5 worm cellular contexts compared by ENCODE assay signal in genomic region chrIII:4808089-4808488, ce11.
TF ChIP-seq lines count a peak whose summit lies in the region.

No protein-coding gene starts in this region.

TF ChIP-seq in whole organism, L3 larva, 47 proteins besides CTCF, POLR2A, EP300 and RAD21:
- TF ChIP-seq mdl-1 (tag; optimal IDR thresholded peaks at IDR 0.05; lab: Kevin White, UChicago) (no peak), nfya-1 (tag; optimal IDR thresholded peaks at IDR 0.05; lab: Kevin White, UChicago; ENCODE audit: insufficient read depth) (peak; percentile 98)
TF ChIP-seq in whole organism, L3 larva: peak in this region for 1.

TF ChIP-seq in whole organism, L4 larva, 104 proteins besides CTCF, POLR2A, EP300 and RAD21:
- TF ChIP-seq daf-16 (GFP tag; optimal IDR thresholded peaks at IDR 0.05; lab: Kevin White, UChicago) (no peak), daf-16 (tag; optimal IDR thresholded peaks at IDR 0.05; lab: Kevin White, UChicago) (peak; percentile 9), lin-38 (GFP tag; IDR thresholded peaks at IDR 0.05; lab: Robert Waterston, UW) (0 out of 2 replicates have a peak, but pooled peaks have one; percentile 17), ceh-82 (tag; optimal IDR thresholded peaks at IDR 0.05; lab: Kevin White, UChicago) (no peak)
TF ChIP-seq in whole organism, L4 larva: peak in this region for 2.

TF ChIP-seq in whole organism, late embryonic, 69 proteins besides CTCF, POLR2A, EP300 and RAD21:
- TF ChIP-seq nfya-1 (tag; optimal IDR thresholded peaks at IDR 0.05; lab: Kevin White, UChicago) (peak; percentile 85), hlh-8 (tag; optimal IDR thresholded peaks at IDR 0.05; lab: Kevin White, UChicago) (no peak), madf-2 (tag; optimal IDR thresholded peaks at IDR 0.05; lab: Kevin White, UChicago) (no peak)

TF ChIP-seq in whole organism, mixed stage, embryonic, 35 proteins besides CTCF, POLR2A, EP300 and RAD21:
- peak; percentile 87 for TF ChIP-seq lsy-2 (tag; optimal IDR thresholded peaks at IDR 0.05; lab: Kevin White, UChicago)
- TF ChIP-seq ztf-11 (tag; optimal IDR thresholded peaks at IDR 0.05; lab: Kevin White, UChicago): no peak

TF ChIP-seq in whole organism, young adult, 124 proteins besides CTCF, POLR2A, EP300 and RAD21:
- TF ChIP-seq pha-4 (tag; optimal IDR thresholded peaks at IDR 0.05; lab: Kevin White, UChicago) (no peak), nfya-2 (GFP tag; IDR thresholded peaks at IDR 0.05; lab: Robert Waterston, UW) (no peak), ceh-27 (GFP tag; optimal IDR thresholded peaks at IDR 0.05; lab: Kevin White, UChicago) (no peak), sdz-38 (tag; optimal IDR thresholded peaks at IDR 0.05; lab: Kevin White, UChicago) (no peak), nhr-27 (tag; optimal IDR thresholded peaks at IDR 0.05; lab: Kevin White, UChicago) (no peak), C17E4.6 (GFP tag; IDR thresholded peaks at IDR 0.05; lab: Robert Waterston, UW) (no peak), ets-4 (GFP tag; optimal IDR thresholded peaks at IDR 0.05; lab: Kevin White, UChicago) (no peak), lsy-27 (tag; optimal IDR thresholded peaks at IDR 0.05; lab: Kevin White, UChicago; ENCODE audit: borderline replicate concordance, insufficient read depth) (no peak), mxl-1 (tag; optimal IDR thresholded peaks at IDR 0.05; lab: Kevin White, UChicago) (no peak), lag-1 (GFP tag; IDR thresholded peaks at IDR 0.05; lab: Robert Waterston, UW) (no peak), ZK185.1 (tag; optimal IDR thresholded peaks at IDR 0.05; lab: Kevin White, UChicago; ENCODE audit: poor library complexity, severe bottlenecking) (no peak), snpc-4 (GFP tag; optimal IDR thresholded peaks at IDR 0.05; lab: Kevin White, UChicago) (no peak), snpc-4 (tag; optimal IDR thresholded peaks at IDR 0.05; lab: Kevin White, UChicago) (no peak), ztf-3 (GFP tag; optimal IDR thresholded peaks at IDR 0.05; lab: Kevin White, UChicago) (no peak), attf-6 (GFP tag; IDR thresholded peaks at IDR 0.05; lab: Robert Waterston, UW) (no peak), bed-1 (GFP tag; IDR thresholded peaks at IDR 0.05; lab: Robert Waterston, UW) (no peak), snpc-1.1 (tag; optimal IDR thresholded peaks at IDR 0.05; lab: Kevin White, UChicago; ENCODE audit: insufficient read depth) (no peak), Y53G8AR.9 (GFP tag; conservative IDR thresholded peaks at IDR 0.05; lab: Robert Waterston, UW) (no peak), snpc-1.3 (tag; optimal IDR thresholded peaks at IDR 0.05; lab: Kevin White, UChicago; ENCODE audit: insufficient read depth) (no peak), ztf-22 (GFP tag; optimal IDR thresholded peaks at IDR 0.05; lab: Kevin White, UChicago) (no peak), egl-44 (GFP tag; IDR thresholded peaks at IDR 0.05; lab: Robert Waterston, UW) (no peak), fkh-3 (tag; optimal IDR thresholded peaks at IDR 0.05; lab: Kevin White, UChicago) (no peak), hsf-1 (GFP tag; IDR thresholded peaks at IDR 0.05; lab: Robert Waterston, UW) (peak; percentile 18; the same call in 1 of the 2 replicates), rec-8 (tag; optimal IDR thresholded peaks at IDR 0.05; lab: Kevin White, UChicago) (no peak), ekl-4 (GFP tag; IDR thresholded peaks at IDR 0.05; lab: Robert Waterston, UW) (peak; percentile 31; the same call in 1 of the 2 replicates), ztf-25 (GFP tag; IDR thresholded peaks at IDR 0.05; lab: Robert Waterston, UW) (no peak), xnd-1 (tag; optimal IDR thresholded peaks at IDR 0.05; lab: Kevin White, UChicago) (no peak), mel-28 (tag; optimal IDR thresholded peaks at IDR 0.05; lab: Kevin White, UChicago; ENCODE audit: borderline replicate concordance) (no peak), madf-10 (tag; optimal IDR thresholded peaks at IDR 0.05; lab: Kevin White, UChicago) (no peak), madf-6 (GFP tag; IDR thresholded peaks at IDR 0.05; lab: Robert Waterston, UW) (peak; percentile 47; the same call in 1 of the 2 replicates), T07F8.4 (tag; optimal IDR thresholded peaks at IDR 0.05; lab: Kevin White, UChicago) (no peak), F57A8.1 (GFP tag; optimal IDR thresholded peaks at IDR 0.05; lab: Kevin White, UChicago) (no peak), attf-5 (GFP tag; optimal IDR thresholded peaks at IDR 0.05; lab: Kevin White, UChicago) (peak; percentile 28), snpc-3.4 (tag; optimal IDR thresholded peaks at IDR 0.05; lab: Kevin White, UChicago) (peak; percentile 26), madf-3 (GFP tag; IDR thresholded peaks at IDR 0.05; lab: Robert Waterston, UW) (0 out of 2 replicates have a peak, but pooled peaks have one; percentile 42), pbrm-1 (GFP tag; IDR thresholded peaks at IDR 0.05; lab: Robert Waterston, UW) (no peak), nfyb-1 (GFP tag; IDR thresholded peaks at IDR 0.05; lab: Robert Waterston, UW) (no peak; the same call in 1 of the 2 replicates), zfh-2 (GFP tag; conservative IDR thresholded peaks at IDR 0.05; lab: Robert Waterston, UW) (no peak), F52B5.7 (tag; optimal IDR thresholded peaks at IDR 0.05; lab: Kevin White, UChicago) (no peak), chd-7 (tag; optimal IDR thresholded peaks at IDR 0.05; lab: Kevin White, UChicago) (no peak), let-526 (GFP tag; IDR thresholded peaks at IDR 0.05; lab: Robert Waterston, UW) (no peak)
